Fruit fly (Drosophila melanogaster): Measurements from ENCODE around the gene CG13771.

CG13771 gene

dm6 chr2L:6663562-6664051, at the start of gene CG13771, which contains the start of the genes CG34310 and cup:
Gene CG13771, minus strand, starts transcription at chr2L:6663612.
Gene CG34310, plus strand, starts transcription at chr2L:6663664.
Gene cup, plus strand, starts transcription at chr2L:6663664.
- TF ChIP-seq Pif1A (GFP tag; optimal IDR thresholded peaks at IDR 0.05) (no peak), CG15710 (tag; optimal IDR thresholded peaks at IDR 0.05) (no peak), CG17806 (tag; optimal IDR thresholded peaks at IDR 0.05) (no peak), rn (GFP tag; IDR thresholded peaks at IDR 0.05) (no peak), CG10348 (GFP tag; IDR thresholded peaks at IDR 0.05) (no peak), gl (tag; optimal IDR thresholded peaks at IDR 0.05) (no peak), Ets98B (GFP tag; IDR thresholded peaks at IDR 0.05) (no peak), D1 (tag; optimal IDR thresholded peaks at IDR 0.05) (no peak), CG8301 (tag; optimal IDR thresholded peaks at IDR 0.05) (no peak), CG34367 (tag; optimal IDR thresholded peaks at IDR 0.05) (no peak), CG13204 (GFP tag; optimal IDR thresholded peaks at IDR 0.05) (no peak), Pif1B (GFP tag; optimal IDR thresholded peaks at IDR 0.05) (no peak), fd96Ca (GFP tag; IDR thresholded peaks at IDR 0.05) (no peak), CG4496 (GFP tag; IDR thresholded peaks at IDR 0.05) (no peak), CG14655 (GFP tag; optimal IDR thresholded peaks at IDR 0.05) (no peak), CG32121 (GFP tag; IDR thresholded peaks at IDR 0.05) (no peak), CG8159 (tag; optimal IDR thresholded peaks at IDR 0.05) (no peak)

dm6 chr2L:6708997-6709662, 45.7 kb upstream of the CG13771 start, which contains the start of gene Tsp:
Gene Tsp, minus strand, starts transcription at chr2L:6709086.
- no peak for TF ChIP-seq CG32121 (GFP tag; IDR thresholded peaks at IDR 0.05)
- no peak; the same call in 1 of the 2 replicates for TF ChIP-seq Ets98B (GFP tag; IDR thresholded peaks at IDR 0.05)
- no peak for TF ChIP-seq CG8301 (tag; optimal IDR thresholded peaks at IDR 0.05)
- no peak for TF ChIP-seq Pif1B (GFP tag; optimal IDR thresholded peaks at IDR 0.05)
- peak; percentile 29; the same call in 1 of the 2 replicates for TF ChIP-seq CG12605 (GFP tag; IDR thresholded peaks at IDR 0.05)
- TF ChIP-seq Snoo (tag; optimal IDR thresholded peaks at IDR 0.05) = no peak
- no peak for TF ChIP-seq Pif1A (GFP tag; optimal IDR thresholded peaks at IDR 0.05)
- TF ChIP-seq CG4496 (GFP tag; IDR thresholded peaks at IDR 0.05) = peak; percentile 63; the same call in 2 of the 3 replicates
- no peak for TF ChIP-seq CG17806 (tag; optimal IDR thresholded peaks at IDR 0.05)
- TF ChIP-seq fd96Ca (GFP tag; IDR thresholded peaks at IDR 0.05) = no peak
- TF ChIP-seq CG13204 (GFP tag; optimal IDR thresholded peaks at IDR 0.05) = peak; percentile 39
- no peak for TF ChIP-seq CG9948 (tag; optimal IDR thresholded peaks at IDR 0.05)
- peak; percentile 3 for TF ChIP-seq CG8159 (tag; optimal IDR thresholded peaks at IDR 0.05)
- TF ChIP-seq gl (tag; optimal IDR thresholded peaks at IDR 0.05) = peak; percentile 31
- TF ChIP-seq EcR (GFP tag; optimal IDR thresholded peaks at IDR 0.05) = peak; percentile 36
- no peak for TF ChIP-seq CG15710 (tag; optimal IDR thresholded peaks at IDR 0.05)
- TF ChIP-seq CG10348 (GFP tag; IDR thresholded peaks at IDR 0.05) = no peak
- TF ChIP-seq rn (GFP tag; IDR thresholded peaks at IDR 0.05) = no peak
- no peak for TF ChIP-seq D1 (tag; optimal IDR thresholded peaks at IDR 0.05)
- peak; percentile 8 for TF ChIP-seq CG14655 (GFP tag; optimal IDR thresholded peaks at IDR 0.05)
- no peak for TF ChIP-seq CG34367 (tag; optimal IDR thresholded peaks at IDR 0.05)

dm6 chr2L:6706368-6706919, 43.0 kb upstream of the CG13771 start:
- no peak for TF ChIP-seq gl (tag; optimal IDR thresholded peaks at IDR 0.05)
- no peak for TF ChIP-seq CG14655 (GFP tag; optimal IDR thresholded peaks at IDR 0.05)
- TF ChIP-seq Ets98B (GFP tag; IDR thresholded peaks at IDR 0.05) = no peak
- TF ChIP-seq CG15710 (tag; optimal IDR thresholded peaks at IDR 0.05) = no peak
- no peak for TF ChIP-seq Pif1A (GFP tag; optimal IDR thresholded peaks at IDR 0.05)
- no peak for TF ChIP-seq CG4496 (GFP tag; IDR thresholded peaks at IDR 0.05)
- TF ChIP-seq CG32121 (GFP tag; IDR thresholded peaks at IDR 0.05) = no peak
- TF ChIP-seq rn (GFP tag; IDR thresholded peaks at IDR 0.05) = no peak
- TF ChIP-seq CG9948 (tag; optimal IDR thresholded peaks at IDR 0.05) = no peak
- no peak for TF ChIP-seq CG8301 (tag; optimal IDR thresholded peaks at IDR 0.05)
- no peak for TF ChIP-seq fd96Ca (GFP tag; IDR thresholded peaks at IDR 0.05)
- TF ChIP-seq CG12605 (GFP tag; IDR thresholded peaks at IDR 0.05) = no peak
- TF ChIP-seq CG8159 (tag; optimal IDR thresholded peaks at IDR 0.05) = no peak
- no peak for TF ChIP-seq CG34367 (tag; optimal IDR thresholded peaks at IDR 0.05)
- TF ChIP-seq Snoo (tag; optimal IDR thresholded peaks at IDR 0.05) = no peak
- no peak for TF ChIP-seq EcR (GFP tag; optimal IDR thresholded peaks at IDR 0.05)
- TF ChIP-seq D1 (tag; optimal IDR thresholded peaks at IDR 0.05) = no peak
- no peak for TF ChIP-seq CG13204 (GFP tag; optimal IDR thresholded peaks at IDR 0.05)
- TF ChIP-seq CG10348 (GFP tag; IDR thresholded peaks at IDR 0.05) = no peak

- TF ChIP-seq Ets98B (GFP tag; IDR thresholded peaks at IDR 0.05) (peak; percentile 14; the same call in 1 of the 2 replicates), D1 (tag; optimal IDR thresholded peaks at IDR 0.05) (no peak), fd96Ca (GFP tag; IDR thresholded peaks at IDR 0.05) (0 out of 3 replicates have a peak, but pooled peaks have one; percentile 18), Pif1A (GFP tag; optimal IDR thresholded peaks at IDR 0.05) (no peak), CG34367 (tag; optimal IDR thresholded peaks at IDR 0.05) (no peak), EcR (GFP tag; optimal IDR thresholded peaks at IDR 0.05) (no peak), CG4496 (GFP tag; IDR thresholded peaks at IDR 0.05) (peak; percentile 55; the same call in 1 of the 3 replicates)
These were observed 41.7 kb upstream of the CG13771 start for dm6 chr2L:6705081-6705480.

dm6 chr2L:6701409-6702199, 38.2 kb upstream of the CG13771 start:
- peak; percentile 16 for TF ChIP-seq CG13204 (GFP tag; optimal IDR thresholded peaks at IDR 0.05)
- TF ChIP-seq Pif1B (GFP tag; optimal IDR thresholded peaks at IDR 0.05) = peak; percentile 39
- TF ChIP-seq CG10348 (GFP tag; IDR thresholded peaks at IDR 0.05) = no peak
- TF ChIP-seq CG32121 (GFP tag; IDR thresholded peaks at IDR 0.05) = no peak
- peak; percentile 46 for TF ChIP-seq CG15710 (tag; optimal IDR thresholded peaks at IDR 0.05)
- no peak for TF ChIP-seq CG12605 (GFP tag; IDR thresholded peaks at IDR 0.05)
- no peak for TF ChIP-seq D1 (tag; optimal IDR thresholded peaks at IDR 0.05)
- TF ChIP-seq CG17806 (tag; optimal IDR thresholded peaks at IDR 0.05) = peak; percentile 34
- TF ChIP-seq EcR (GFP tag; optimal IDR thresholded peaks at IDR 0.05) = peak; percentile 55
- TF ChIP-seq CG8159 (tag; optimal IDR thresholded peaks at IDR 0.05) = peak; percentile 62
- TF ChIP-seq CG8301 (tag; optimal IDR thresholded peaks at IDR 0.05) = no peak
- peak; percentile 0 for TF ChIP-seq CG34367 (tag; optimal IDR thresholded peaks at IDR 0.05)
- no peak for TF ChIP-seq rn (GFP tag; IDR thresholded peaks at IDR 0.05)
- TF ChIP-seq Ets98B (GFP tag; IDR thresholded peaks at IDR 0.05) = no peak
- TF ChIP-seq fd96Ca (GFP tag; IDR thresholded peaks at IDR 0.05) = no peak
- peak; percentile 32 for TF ChIP-seq Pif1A (GFP tag; optimal IDR thresholded peaks at IDR 0.05)
- TF ChIP-seq CG9948 (tag; optimal IDR thresholded peaks at IDR 0.05) = peak; percentile 41
- no peak for TF ChIP-seq CG4496 (GFP tag; IDR thresholded peaks at IDR 0.05)
- TF ChIP-seq CG14655 (GFP tag; optimal IDR thresholded peaks at IDR 0.05) = no peak
- no peak for TF ChIP-seq Snoo (tag; optimal IDR thresholded peaks at IDR 0.05)

Measured in whole organism, pupa.